Fruit fly (Drosophila melanogaster) whole organism: ENCODE results near the gene scpr-C.

Experiments
- pan ChIP-seq: fragments of >200 bp; optimal IDR thresholded peaks from 2 replicates; lab custom pipeline; 2017
- usp ChIP-seq: fragments of >200 bp; optimal IDR thresholded peaks from 2 replicates; lab custom pipeline; 2017; ENCODE audit warnings: missing biosample characterization, missing genetic modification characterization, mixed read lengths

DNA sequence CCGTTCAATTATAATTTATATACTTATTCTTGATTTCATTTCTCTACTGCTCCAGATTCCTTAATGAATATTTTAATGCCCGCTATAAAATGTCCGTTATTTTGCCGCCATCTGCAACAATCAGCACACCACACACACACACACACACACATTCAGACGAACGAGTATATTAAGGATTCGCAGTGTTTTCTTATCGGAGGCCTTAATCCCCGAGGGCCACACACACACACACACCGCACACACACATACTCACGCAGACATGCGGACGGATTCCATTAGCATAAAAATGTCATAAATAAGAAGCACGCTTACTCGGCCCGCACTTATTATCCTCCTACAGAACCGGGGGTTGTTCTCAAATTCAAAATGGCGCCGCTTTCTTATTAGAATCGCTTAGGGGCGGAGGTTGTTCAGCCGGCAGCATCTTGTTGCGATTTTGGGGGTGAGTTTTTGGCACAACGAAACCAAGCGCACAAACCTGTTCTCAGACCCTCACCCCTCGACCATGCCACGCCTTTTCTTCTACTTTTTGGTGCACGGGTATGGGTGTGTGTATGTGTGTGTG, 35.7 kb downstream of the scpr-C start:
- no peak for TF ChIP-seq usp
- no peak for TF ChIP-seq pan (lab: Kevin White, UChicago)
